Fruit fly (Drosophila melanogaster): ENCODE results near the gene CG16782.

The CG16782 gene

dm6 chrX:3457518-3457917 is 2.5 kb downstream of the CG16782 start:
- no peak for TF ChIP-seq CTCF (optimal IDR thresholded peaks at IDR 0.05)
- TF ChIP-seq CG8478 (optimal IDR thresholded peaks at IDR 0.05): no peak

DNA sequence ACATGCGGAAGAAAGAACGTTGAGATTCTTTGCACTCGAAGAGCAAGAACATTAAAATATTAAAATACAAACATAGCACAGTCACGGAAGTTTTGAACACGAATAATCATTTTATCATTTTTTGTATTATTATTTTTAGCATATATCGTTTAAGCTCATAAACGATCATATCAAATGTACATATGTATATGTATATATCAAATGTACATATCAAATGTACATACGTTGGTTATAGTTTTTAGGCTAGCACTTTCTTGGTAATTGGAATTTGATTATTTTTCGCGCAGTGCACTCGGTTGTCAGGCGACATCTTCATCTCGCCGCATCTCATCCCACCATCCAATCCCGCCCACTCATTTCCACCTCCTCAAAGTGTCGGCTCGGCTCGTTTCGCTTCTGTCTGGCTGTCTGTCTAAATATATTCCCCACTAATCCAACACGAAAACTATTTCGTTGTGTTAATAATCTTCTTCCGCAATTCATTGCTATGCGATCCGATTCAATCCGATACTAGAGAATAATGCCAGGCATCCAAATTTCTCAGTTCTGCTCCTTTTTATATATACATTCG is 4.5 kb downstream of the CG16782 start:
- TF ChIP-seq CG8478 (optimal IDR thresholded peaks at IDR 0.05) (no peak), CTCF (optimal IDR thresholded peaks at IDR 0.05) (no peak)

dm6 chrX:3454715-3455114 is 5.3 kb downstream of the CG16782 start:
- no peak for TF ChIP-seq CG8478 (optimal IDR thresholded peaks at IDR 0.05)
- TF ChIP-seq CTCF (optimal IDR thresholded peaks at IDR 0.05): no peak

- no peak for TF ChIP-seq CTCF (optimal IDR thresholded peaks at IDR 0.05)
- TF ChIP-seq CG8478 (optimal IDR thresholded peaks at IDR 0.05): no peak
These were observed 6.8 kb downstream of the CG16782 start for dm6 chrX:3453038-3453819.

dm6 chrX:3451916-3452315 is 8.1 kb downstream of the CG16782 start:
- TF ChIP-seq CG8478 (optimal IDR thresholded peaks at IDR 0.05): no peak
- no peak for TF ChIP-seq CTCF (optimal IDR thresholded peaks at IDR 0.05)

- no peak for TF ChIP-seq CG8478 (optimal IDR thresholded peaks at IDR 0.05)
- TF ChIP-seq CTCF (optimal IDR thresholded peaks at IDR 0.05): no peak
These were observed 8.7 kb downstream of the CG16782 start for dm6 chrX:3451250-3451786.

DNA sequence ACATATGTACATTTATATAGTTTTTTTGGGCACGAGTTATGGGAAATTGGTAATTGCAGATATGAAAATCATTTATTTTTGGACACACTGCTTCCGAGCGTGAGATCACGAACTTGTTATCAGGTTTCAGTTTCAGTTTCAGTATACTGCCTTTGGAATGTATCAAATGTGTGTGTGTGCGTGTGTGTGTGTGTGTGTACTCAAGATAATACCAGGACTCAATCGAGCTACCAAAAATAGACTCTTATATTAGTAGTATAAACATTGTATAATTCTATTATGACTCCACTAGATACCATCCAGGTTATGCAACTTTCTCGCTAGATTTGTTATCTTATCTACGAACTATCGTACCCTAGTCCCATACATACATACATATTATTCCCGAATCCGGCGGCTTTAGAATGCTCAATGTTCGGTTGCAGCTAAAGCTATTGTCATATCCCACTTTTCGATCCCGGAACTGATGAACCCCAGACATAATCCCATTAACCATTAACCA is 11.1 kb downstream of the CG16782 start, which contains the start of gene CG12535:
CG12535 (minus strand) TSS at position 51 of the 502 bp plus-strand sequence.
- TF ChIP-seq CG8478 (optimal IDR thresholded peaks at IDR 0.05) (no peak), CTCF (optimal IDR thresholded peaks at IDR 0.05) (no peak)

DNA sequence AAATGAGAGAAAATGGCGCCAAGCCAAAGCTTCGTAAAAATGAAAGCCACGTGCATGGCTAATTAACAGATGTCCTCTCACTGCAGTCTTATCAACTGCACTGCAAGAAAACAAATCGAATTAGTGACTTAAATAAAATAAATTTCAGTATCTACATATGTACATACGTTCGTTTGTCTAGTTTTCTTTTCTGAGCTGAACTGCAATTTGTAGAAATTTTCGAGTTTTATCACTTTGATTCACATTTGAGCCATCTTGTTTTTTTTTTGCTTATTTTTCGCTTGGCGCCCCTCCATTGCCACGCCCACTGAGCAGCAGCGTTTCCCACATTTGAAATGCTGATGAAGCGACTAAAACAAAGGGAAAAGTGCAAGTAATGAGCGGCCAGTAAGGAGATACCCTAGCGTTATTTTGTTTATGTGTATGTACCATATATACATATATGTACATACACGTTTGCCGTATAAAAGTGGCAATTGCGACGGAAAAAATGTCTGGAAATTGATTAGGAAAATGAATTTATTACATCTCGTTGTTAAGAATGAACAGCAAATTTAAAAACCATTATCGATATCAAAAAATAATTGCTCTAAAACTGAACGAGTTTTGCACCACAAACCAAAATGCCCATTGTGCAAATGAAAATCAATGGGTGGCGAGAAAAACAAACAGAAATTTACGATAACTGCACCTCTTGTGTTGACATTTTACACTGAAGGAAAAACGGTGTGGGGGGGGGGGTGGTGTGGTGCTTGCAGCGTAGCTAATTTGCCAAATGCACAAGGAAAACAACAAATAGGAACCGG is 12.1 kb downstream of the CG16782 start:
- TF ChIP-seq CTCF (optimal IDR thresholded peaks at IDR 0.05) (no peak), CG8478 (optimal IDR thresholded peaks at IDR 0.05) (no peak)

DNA sequence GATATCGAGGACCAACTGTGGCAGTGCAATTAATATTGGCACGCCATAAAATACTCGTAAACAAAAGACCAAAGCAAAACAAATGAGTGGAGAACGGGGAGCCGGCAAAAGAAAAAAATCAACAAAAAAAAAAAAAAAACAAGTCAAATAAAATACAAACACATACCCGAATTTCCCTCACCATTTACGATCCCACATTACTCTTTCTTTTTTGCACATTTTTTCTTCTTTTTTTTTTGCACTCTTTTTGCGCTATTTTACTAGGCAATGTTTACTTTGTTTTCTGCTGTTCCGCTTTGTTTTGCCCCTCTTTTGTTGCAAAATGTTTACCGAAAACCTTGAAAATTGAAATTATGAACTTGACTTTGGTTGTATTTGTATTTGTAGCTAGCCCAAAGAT is 13.4 kb downstream of the CG16782 start:
- TF ChIP-seq CG8478 (optimal IDR thresholded peaks at IDR 0.05) (no peak), CTCF (optimal IDR thresholded peaks at IDR 0.05) (no peak)

- no peak for TF ChIP-seq CG8478 (optimal IDR thresholded peaks at IDR 0.05)
- no peak for TF ChIP-seq CTCF (optimal IDR thresholded peaks at IDR 0.05)
These were observed 13.9 kb downstream of the CG16782 start for dm6 chrX:3446157-3446556.

DNA sequence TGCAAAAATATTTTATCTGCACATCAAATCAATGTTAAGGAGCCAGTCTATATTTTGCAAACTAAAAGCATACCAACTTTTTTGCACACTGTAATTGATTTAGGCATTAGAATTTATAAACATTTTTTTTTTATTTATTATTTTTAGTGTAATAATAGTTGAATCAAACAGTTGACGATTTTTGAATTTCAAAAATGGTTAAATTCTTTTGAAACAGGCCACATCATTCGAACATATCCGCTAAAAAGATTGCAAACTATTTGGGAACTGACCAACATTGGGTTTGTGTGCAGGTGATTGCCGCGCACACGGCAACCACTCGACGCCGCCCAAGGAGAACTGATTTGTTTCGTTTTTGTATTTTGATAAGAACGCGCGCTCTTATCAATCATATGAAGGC is 15.2 kb downstream of the CG16782 start:
- no peak for TF ChIP-seq CTCF (optimal IDR thresholded peaks at IDR 0.05)

DNA sequence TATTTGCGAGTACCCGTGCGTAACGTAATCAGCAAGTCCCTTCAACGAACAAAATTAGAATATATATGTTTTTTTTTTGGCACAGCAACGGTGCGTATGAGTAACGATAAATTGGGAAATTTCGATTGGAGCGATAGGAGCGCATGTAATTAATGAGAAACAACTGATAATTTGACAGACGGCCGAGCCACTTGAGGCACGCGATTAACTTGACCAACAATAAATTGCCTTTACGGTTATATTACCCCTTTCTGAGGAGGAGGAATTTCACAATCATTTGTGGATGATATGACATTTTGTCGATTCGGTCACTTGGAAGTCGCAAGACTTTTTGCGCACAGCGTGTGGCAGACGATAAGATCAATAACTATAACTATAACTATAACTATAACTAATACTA is 16.1 kb downstream of the CG16782 start:
- TF ChIP-seq CTCF (optimal IDR thresholded peaks at IDR 0.05) (no peak), CG8478 (optimal IDR thresholded peaks at IDR 0.05) (no peak)

- TF ChIP-seq CG8478 (optimal IDR thresholded peaks at IDR 0.05) (no peak), CTCF (optimal IDR thresholded peaks at IDR 0.05) (no peak)
These were observed 17.4 kb downstream of the CG16782 start for dm6 chrX:3442543-3443207.

DNA sequence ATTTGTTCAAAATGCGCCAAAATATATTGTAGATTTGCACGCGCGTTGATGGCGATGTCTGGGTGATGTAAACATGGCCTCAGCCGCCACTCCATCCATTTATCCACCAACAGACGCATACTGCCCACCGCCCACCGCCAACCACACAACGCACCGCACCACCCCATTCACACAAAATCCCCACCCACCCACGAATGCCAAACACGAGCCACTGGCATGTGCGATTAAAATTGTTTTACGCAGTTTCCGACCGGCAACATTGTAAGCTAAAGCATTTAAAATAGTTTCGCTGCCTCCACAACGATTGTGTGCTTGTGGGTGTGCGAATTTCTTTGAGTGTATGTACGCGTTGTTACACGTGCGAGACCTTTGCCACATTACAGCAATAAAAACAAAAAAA is 19.5 kb downstream of the CG16782 start:
- TF ChIP-seq CTCF (optimal IDR thresholded peaks at IDR 0.05): no peak
- no peak for TF ChIP-seq CG8478 (optimal IDR thresholded peaks at IDR 0.05)

dm6 chrX:3437493-3437892 is 22.5 kb downstream of the CG16782 start:
- TF ChIP-seq CG8478 (optimal IDR thresholded peaks at IDR 0.05) (no peak), CTCF (optimal IDR thresholded peaks at IDR 0.05) (no peak)
